Fruit fly (Drosophila melanogaster): ENCODE data around the gene CG33985.

CG33985 gene

DNA sequence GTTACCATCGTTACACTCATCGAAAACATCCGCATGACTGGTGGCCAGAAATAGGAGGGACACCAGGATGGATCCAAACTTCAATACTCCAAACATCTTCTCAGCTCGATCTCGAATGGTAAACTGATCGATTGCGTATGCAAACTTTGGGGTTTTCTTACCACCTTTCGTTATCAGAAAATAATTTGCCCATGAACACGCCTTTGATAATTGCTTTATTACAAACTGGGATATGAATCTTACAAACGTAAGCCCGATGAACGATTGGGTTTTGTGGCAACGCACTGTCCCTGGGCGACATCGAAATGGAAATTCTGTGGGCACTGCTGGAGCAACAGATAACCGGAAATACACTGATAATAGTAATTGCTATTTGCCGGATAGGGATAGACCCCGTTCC lies at the start of gene CG33985:
TSS of gene CG33985 (minus strand) at position 101 of the 400 bp plus-strand sequence.
- no peak for TF ChIP-seq CG7101 (tag; optimal IDR thresholded peaks at IDR 0.05)
- no peak for TF ChIP-seq CG11617 (GFP tag; optimal IDR thresholded peaks at IDR 0.05)
- no peak for TF ChIP-seq cnc (optimal IDR thresholded peaks at IDR 0.05)
- TF ChIP-seq tj (GFP tag; optimal IDR thresholded peaks at IDR 0.05): no peak
- TF ChIP-seq cic (GFP tag; optimal IDR thresholded peaks at IDR 0.05): no peak
- TF ChIP-seq CG1620 (GFP tag; optimal IDR thresholded peaks at IDR 0.05): no peak
- no peak for TF ChIP-seq CG5204 (GFP tag; optimal IDR thresholded peaks at IDR 0.05)

- TF ChIP-seq Hr96 (GFP tag; optimal IDR thresholded peaks at IDR 0.05) (no peak), Clk (GFP tag; optimal IDR thresholded peaks at IDR 0.05) (no peak), CG7045 (GFP tag; optimal IDR thresholded peaks at IDR 0.05) (no peak), Crg-1 (GFP tag; optimal IDR thresholded peaks at IDR 0.05) (no peak), pad (GFP tag; optimal IDR thresholded peaks at IDR 0.05) (no peak)
Measured at dm6 chr3L:15576357-15576756, 49.7 kb upstream of the CG33985 start, which contains the start of gene Ufsp2. TSS of gene Ufsp2 (plus strand) at chr3L:15576570.

- TF ChIP-seq CG7101 (tag; optimal IDR thresholded peaks at IDR 0.05): no peak
- TF ChIP-seq CG12768 (GFP tag; optimal IDR thresholded peaks at IDR 0.05): no peak
- TF ChIP-seq Clk (GFP tag; optimal IDR thresholded peaks at IDR 0.05): no peak
- TF ChIP-seq CG5204 (GFP tag; optimal IDR thresholded peaks at IDR 0.05): no peak
- TF ChIP-seq bab1 (GFP tag; optimal IDR thresholded peaks at IDR 0.05): no peak
- no peak for TF ChIP-seq CG11617 (GFP tag; optimal IDR thresholded peaks at IDR 0.05)
- TF ChIP-seq kay (GFP tag; ENCODE audit: borderline replicate concordance): no peak
- TF ChIP-seq tj (GFP tag; optimal IDR thresholded peaks at IDR 0.05): no peak
- no peak for TF ChIP-seq CG7045 (GFP tag; optimal IDR thresholded peaks at IDR 0.05)
- no peak for TF ChIP-seq CG14711 (tag; optimal IDR thresholded peaks at IDR 0.05)
- no peak for TF ChIP-seq cic (GFP tag; optimal IDR thresholded peaks at IDR 0.05)
- no peak for TF ChIP-seq CG1620 (GFP tag; optimal IDR thresholded peaks at IDR 0.05)
- no peak for TF ChIP-seq pad (GFP tag; optimal IDR thresholded peaks at IDR 0.05)
- TF ChIP-seq toe (GFP tag; optimal IDR thresholded peaks at IDR 0.05): no peak
- TF ChIP-seq Crg-1 (GFP tag; optimal IDR thresholded peaks at IDR 0.05): no peak
- no peak for TF ChIP-seq cnc (optimal IDR thresholded peaks at IDR 0.05)
- no peak for TF ChIP-seq Hr96 (GFP tag; optimal IDR thresholded peaks at IDR 0.05)
- TF ChIP-seq Mnt (GFP tag; optimal IDR thresholded peaks at IDR 0.05): no peak
Measured at dm6 chr3L:15570571-15570970, 44.0 kb upstream of the CG33985 start.

dm6 chr3L:15568748-15569147 lies 42.1 kb upstream of the CG33985 start:
- TF ChIP-seq CG5204 (GFP tag; optimal IDR thresholded peaks at IDR 0.05): no peak
- TF ChIP-seq cnc (optimal IDR thresholded peaks at IDR 0.05): no peak
- no peak for TF ChIP-seq Mnt (GFP tag; optimal IDR thresholded peaks at IDR 0.05)
- TF ChIP-seq pad (GFP tag; optimal IDR thresholded peaks at IDR 0.05): no peak
- TF ChIP-seq Crg-1 (GFP tag; optimal IDR thresholded peaks at IDR 0.05): no peak
- no peak for TF ChIP-seq bab1 (GFP tag; optimal IDR thresholded peaks at IDR 0.05)
- TF ChIP-seq CG1620 (GFP tag; optimal IDR thresholded peaks at IDR 0.05): no peak
- no peak for TF ChIP-seq CG7045 (GFP tag; optimal IDR thresholded peaks at IDR 0.05)
- no peak for TF ChIP-seq CG12768 (GFP tag; optimal IDR thresholded peaks at IDR 0.05)
- TF ChIP-seq ovo (GFP tag; optimal IDR thresholded peaks at IDR 0.05): no peak

DNA sequence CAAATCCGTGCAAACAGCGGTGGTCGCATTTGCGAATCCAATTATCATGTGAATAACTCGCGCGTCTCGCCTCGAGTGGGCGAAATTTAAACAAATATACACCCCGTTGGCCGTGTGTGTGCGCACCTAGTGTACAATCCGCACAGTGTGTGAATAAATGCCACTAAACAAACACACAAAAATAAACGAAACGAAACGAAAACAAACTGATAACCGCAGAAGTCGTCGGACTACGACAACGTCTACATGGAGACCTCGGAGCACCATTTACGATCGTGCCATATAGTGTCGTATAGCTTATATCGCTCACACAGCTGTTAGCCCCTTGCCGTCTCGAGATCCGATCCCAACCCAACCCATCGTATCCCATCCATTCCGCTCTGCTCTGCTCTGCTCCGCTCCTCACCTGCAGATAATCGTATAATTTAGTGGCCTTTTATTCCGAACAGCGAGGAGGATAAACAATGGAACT lies 39.9 kb upstream of the CG33985 start:
- no peak for TF ChIP-seq Hr96 (GFP tag; optimal IDR thresholded peaks at IDR 0.05)
- peak; percentile 37 for TF ChIP-seq pad (GFP tag; optimal IDR thresholded peaks at IDR 0.05)
- TF ChIP-seq CG7101 (tag; optimal IDR thresholded peaks at IDR 0.05): peak; percentile 75
- peak; percentile 92 for TF ChIP-seq kay (GFP tag; ENCODE audit: borderline replicate concordance)
- no peak for TF ChIP-seq bab1 (GFP tag; optimal IDR thresholded peaks at IDR 0.05)
- no peak for TF ChIP-seq Clk (GFP tag; optimal IDR thresholded peaks at IDR 0.05)
- TF ChIP-seq CG5204 (GFP tag; optimal IDR thresholded peaks at IDR 0.05): no peak
- TF ChIP-seq CG11617 (GFP tag; optimal IDR thresholded peaks at IDR 0.05): peak; percentile 74
- TF ChIP-seq Mnt (GFP tag; optimal IDR thresholded peaks at IDR 0.05): peak; percentile 74
- peak; percentile 87 for TF ChIP-seq CG33017 (tag; optimal IDR thresholded peaks at IDR 0.05)
- peak; percentile 69 for TF ChIP-seq CG7045 (GFP tag; optimal IDR thresholded peaks at IDR 0.05)
- TF ChIP-seq CG1620 (GFP tag; optimal IDR thresholded peaks at IDR 0.05): peak; percentile 54
- peak; percentile 86 for TF ChIP-seq CG12768 (GFP tag; optimal IDR thresholded peaks at IDR 0.05)
- no peak for TF ChIP-seq cnc (optimal IDR thresholded peaks at IDR 0.05)
- TF ChIP-seq ovo (GFP tag; optimal IDR thresholded peaks at IDR 0.05): peak; percentile 68
- peak; percentile 51 for TF ChIP-seq CG14711 (tag; optimal IDR thresholded peaks at IDR 0.05)
- peak; percentile 98 for TF ChIP-seq cic (GFP tag; optimal IDR thresholded peaks at IDR 0.05)
- no peak for TF ChIP-seq toe (GFP tag; optimal IDR thresholded peaks at IDR 0.05)
- TF ChIP-seq Crg-1 (GFP tag; optimal IDR thresholded peaks at IDR 0.05): peak; percentile 59
- TF ChIP-seq tj (GFP tag; optimal IDR thresholded peaks at IDR 0.05): peak; percentile 39

DNA sequence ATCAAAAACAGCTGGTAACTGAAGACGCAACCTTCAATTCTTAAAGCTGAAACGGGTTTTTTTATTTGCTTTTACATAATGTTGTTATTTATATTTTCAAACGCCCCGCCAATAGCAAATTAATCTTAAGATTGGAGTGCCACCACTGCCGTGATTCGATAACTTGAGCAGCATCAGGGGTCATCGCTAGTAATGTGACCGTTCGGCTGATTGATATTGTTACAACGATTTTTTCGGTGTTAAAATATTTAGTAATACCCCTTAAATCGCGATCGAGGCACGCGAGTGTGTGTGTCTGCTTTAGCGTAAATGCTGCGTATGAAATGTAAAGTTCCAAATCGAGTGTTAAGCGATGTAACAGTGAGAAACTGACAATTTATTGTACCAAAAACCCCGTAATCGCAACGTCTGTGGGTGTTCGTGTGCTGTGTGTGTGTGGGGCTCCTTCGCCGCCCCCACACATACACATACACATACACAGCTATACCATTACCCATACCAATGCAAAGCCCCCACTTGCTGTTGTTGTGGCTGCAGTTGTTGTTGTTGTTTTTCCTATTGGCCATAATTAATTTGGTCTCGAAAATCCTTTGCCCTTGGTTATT lies 39.3 kb upstream of the CG33985 start, which contains the start of gene dop:
TSS of gene dop (plus strand) at position 185 of the 605 bp plus-strand sequence.
- peak; percentile 6 for TF ChIP-seq Mnt (GFP tag; optimal IDR thresholded peaks at IDR 0.05)
- peak; percentile 48 for TF ChIP-seq Crg-1 (GFP tag; optimal IDR thresholded peaks at IDR 0.05)
- no peak for TF ChIP-seq CG33017 (tag; optimal IDR thresholded peaks at IDR 0.05)
- TF ChIP-seq toe (GFP tag; optimal IDR thresholded peaks at IDR 0.05): peak; percentile 69
- TF ChIP-seq cic (GFP tag; optimal IDR thresholded peaks at IDR 0.05): no peak
- peak; percentile 26 for TF ChIP-seq bab1 (GFP tag; optimal IDR thresholded peaks at IDR 0.05)
- no peak for TF ChIP-seq cnc (optimal IDR thresholded peaks at IDR 0.05)
- no peak for TF ChIP-seq CG1620 (GFP tag; optimal IDR thresholded peaks at IDR 0.05)
- no peak for TF ChIP-seq tj (GFP tag; optimal IDR thresholded peaks at IDR 0.05)
- TF ChIP-seq Clk (GFP tag; optimal IDR thresholded peaks at IDR 0.05): no peak
- TF ChIP-seq Hr96 (GFP tag; optimal IDR thresholded peaks at IDR 0.05): peak; percentile 53
- TF ChIP-seq CG5204 (GFP tag; optimal IDR thresholded peaks at IDR 0.05): no peak
- TF ChIP-seq CG7101 (tag; optimal IDR thresholded peaks at IDR 0.05): no peak
- no peak for TF ChIP-seq CG11617 (GFP tag; optimal IDR thresholded peaks at IDR 0.05)
- peak; percentile 52 for TF ChIP-seq pad (GFP tag; optimal IDR thresholded peaks at IDR 0.05)
- TF ChIP-seq ovo (GFP tag; optimal IDR thresholded peaks at IDR 0.05): no peak
- TF ChIP-seq CG14711 (tag; optimal IDR thresholded peaks at IDR 0.05): peak; percentile 9
- no peak for TF ChIP-seq CG7045 (GFP tag; optimal IDR thresholded peaks at IDR 0.05)
- peak; percentile 13 for TF ChIP-seq kay (GFP tag; ENCODE audit: borderline replicate concordance)
- TF ChIP-seq CG12768 (GFP tag; optimal IDR thresholded peaks at IDR 0.05): no peak

Data from whole organism, adult.